Worm (Caenorhabditis elegans): ENCODE results near the gene Y38E10A.33.

ce11 chrII:12671892-12672291 is 7.6 kb downstream of the Y38E10A.33 start:
- TF ChIP-seq drap-1 (GFP tag; optimal IDR thresholded peaks at IDR 0.05): no peak
- no peak for TF ChIP-seq lsy-2 (tag; optimal IDR thresholded peaks at IDR 0.05)
- no peak for TF ChIP-seq unc-120 (tag; optimal IDR thresholded peaks at IDR 0.05; ENCODE audit: poor library complexity, severe bottlenecking)
- TF ChIP-seq pha-4 (tag; optimal IDR thresholded peaks at IDR 0.05): no peak
- no peak for TF ChIP-seq ztf-11 (tag; optimal IDR thresholded peaks at IDR 0.05)
- TF ChIP-seq sem-2 (GFP tag; optimal IDR thresholded peaks at IDR 0.05): no peak
- no peak for TF ChIP-seq elt-3 (tag; optimal IDR thresholded peaks at IDR 0.05)
- TF ChIP-seq unc-62 (GFP tag; optimal IDR thresholded peaks at IDR 0.05): no peak
- no peak for TF ChIP-seq nhr-76 (tag; optimal IDR thresholded peaks at IDR 0.05)
- TF ChIP-seq nhr-28 (tag; optimal IDR thresholded peaks at IDR 0.05): no peak
- no peak for TF ChIP-seq M03D4.4 (tag; optimal IDR thresholded peaks at IDR 0.05)
- TF ChIP-seq lin-13 (tag; optimal IDR thresholded peaks at IDR 0.05): no peak
